Worm (Caenorhabditis elegans): ENCODE data around the gene arf-5.

ce11 chrIV:8004019-8004418, 21.7 kb downstream of the arf-5 start, which contains the start of gene rig-4:
- TF ChIP-seq lin-39 (tag; optimal IDR thresholded peaks at IDR 0.05): no peak
- no peak for TF ChIP-seq fos-1 (tag; optimal IDR thresholded peaks at IDR 0.05)
- TF ChIP-seq dve-1 (tag; optimal IDR thresholded peaks at IDR 0.05; ENCODE audit: insufficient read depth): no peak
- TF ChIP-seq nhr-11 (tag; optimal IDR thresholded peaks at IDR 0.05): no peak
- no peak for TF ChIP-seq nhr-237 (tag; optimal IDR thresholded peaks at IDR 0.05)
- TF ChIP-seq ztf-11 (tag; optimal IDR thresholded peaks at IDR 0.05): no peak
- TF ChIP-seq nhr-6 (tag; optimal IDR thresholded peaks at IDR 0.05): no peak

All from whole organism, L4 larva.